Fruit fly (Drosophila melanogaster): Measurements from ENCODE around the gene CG1910.

DNA sequence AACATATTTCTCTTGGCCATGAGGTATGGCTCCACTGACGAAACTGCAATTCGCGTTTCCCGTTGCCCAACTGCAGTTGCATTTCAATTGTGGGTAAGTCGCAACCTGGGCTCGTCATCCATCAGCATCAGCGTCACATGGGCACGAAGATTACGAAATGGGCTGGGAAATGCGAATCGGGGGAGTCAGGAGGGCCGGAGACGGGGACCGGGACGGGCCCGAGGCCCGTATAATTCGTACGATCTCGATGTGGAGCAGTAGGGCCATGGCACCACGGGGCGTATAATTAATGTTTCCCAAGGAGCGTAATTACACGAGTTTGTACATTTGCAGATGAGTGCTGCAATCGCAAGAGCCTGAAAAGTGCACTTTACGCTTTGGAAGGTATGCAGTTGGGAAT is 17.7 kb downstream of the CG1910 start:
- TF ChIP-seq Myc (optimal IDR thresholded peaks at IDR 0.05) = no peak
- TF ChIP-seq psq (optimal IDR thresholded peaks at IDR 0.05) = no peak
- TF ChIP-seq ttk (optimal IDR thresholded peaks at IDR 0.05) = no peak
- TF ChIP-seq insv (optimal IDR thresholded peaks at IDR 0.05) = no peak
- TF ChIP-seq h (optimal IDR thresholded peaks at IDR 0.05) = no peak
- TF ChIP-seq Sin3A (optimal IDR thresholded peaks at IDR 0.05) = no peak

All from Kc167 (cell line).